Fruit fly (Drosophila melanogaster) whole organism, pupa: Measurements from ENCODE around the gene VhaAC39-2.

Source experiments
- CG10348 ChIP-seq: fragments of 200-800 bp; sonication (Bioruptor generic); IDR thresholded peaks from 2 replicates; pipeline ENCODE4 v1.3.6; 2022; ENCODE audit warnings: missing biosample characterization, missing genetic modification characterization
- CG12605 ChIP-seq: fragments of 200-800 bp; sonication (Bioruptor generic); IDR thresholded peaks from 2 replicates; pipeline ENCODE4 v1.3.6; 2022; ENCODE audit warnings: missing biosample characterization, missing genetic modification characterization
- CG13204 ChIP-seq: fragments of 200-800 bp; sonication (Bioruptor generic); optimal IDR thresholded peaks from 2 replicates; lab custom pipeline; 2018; ENCODE audit warnings: missing biosample characterization, mild to moderate bottlenecking, missing genetic modification characterization, moderate library complexity
- CG14655 ChIP-seq: fragments of 200-800 bp; sonication (Bioruptor generic); optimal IDR thresholded peaks from 3 replicates; lab custom pipeline; 2017; ENCODE audit warnings: mild to moderate bottlenecking, missing biosample characterization, missing genetic modification reagents, missing genetic modification characterization
- CG15710 ChIP-seq: fragments of 200-800 bp; sonication (Bioruptor generic); optimal IDR thresholded peaks from 2 replicates; lab custom pipeline; 2018; ENCODE audit warnings: missing biosample characterization, mild to moderate bottlenecking, missing genetic modification characterization, moderate library complexity
- CG17806 ChIP-seq: fragments of 200-800 bp; sonication (Bioruptor generic); optimal IDR thresholded peaks from 2 replicates; lab custom pipeline; 2018; ENCODE audit warnings: missing biosample characterization, mild to moderate bottlenecking, missing genetic modification characterization, moderate library complexity
- CG32121 ChIP-seq: fragments of 200-800 bp; sonication (Bioruptor generic); IDR thresholded peaks from 2 replicates; pipeline ENCODE4 v1.3.6; 2022; ENCODE audit warnings: missing biosample characterization, missing genetic modification characterization
- CG34367 ChIP-seq: fragments of 200-800 bp; sonication (Bioruptor generic); optimal IDR thresholded peaks from 2 replicates; lab custom pipeline; 2018; ENCODE audit warnings: missing biosample characterization, mild to moderate bottlenecking, missing genetic modification characterization
- CG4496 ChIP-seq: fragments of 200-800 bp; sonication (Bioruptor generic); IDR thresholded peaks from 3 replicates; pipeline ENCODE4 v1.3.6; 2022; ENCODE audit warnings: missing biosample characterization, missing genetic modification characterization
- CG8159 ChIP-seq: fragments of 200-800 bp; sonication (Bioruptor generic); optimal IDR thresholded peaks from 3 replicates; lab custom pipeline; 2018; ENCODE audit warnings: missing biosample characterization, mild to moderate bottlenecking, missing genetic modification characterization, moderate library complexity
- CG8301 ChIP-seq: fragments of 200-800 bp; sonication (Bioruptor generic); optimal IDR thresholded peaks from 2 replicates; lab custom pipeline; 2018; ENCODE audit warnings: missing biosample characterization, mild to moderate bottlenecking, missing genetic modification characterization
- CG9948 ChIP-seq: fragments of 200-800 bp; sonication (Bioruptor generic); optimal IDR thresholded peaks from 2 replicates; lab custom pipeline; 2018; ENCODE audit warnings: missing biosample characterization, mild to moderate bottlenecking, missing genetic modification characterization, moderate library complexity
- D1 ChIP-seq: fragments of 200-800 bp; sonication (Bioruptor generic); optimal IDR thresholded peaks from 2 replicates; lab custom pipeline; 2018; ENCODE audit warnings: missing biosample characterization, mild to moderate bottlenecking, missing genetic modification characterization, moderate library complexity
- EcR ChIP-seq: fragments of 200-800 bp; sonication (Bioruptor generic); optimal IDR thresholded peaks from 3 replicates; lab custom pipeline; 2019; ENCODE audit warnings: missing biosample characterization, missing genetic modification characterization, mild to moderate bottlenecking, moderate library complexity, missing genetic modification reagents
- Ets98B ChIP-seq: fragments of 200-800 bp; sonication (Bioruptor generic); IDR thresholded peaks from 2 replicates; pipeline ENCODE4 v1.3.6; 2022; ENCODE audit warnings: missing biosample characterization, missing genetic modification characterization
- Pif1A ChIP-seq: fragments of 200-800 bp; sonication (Bioruptor generic); optimal IDR thresholded peaks from 3 replicates; lab custom pipeline; 2016; ENCODE audit warnings: missing biosample characterization, missing genetic modification characterization
- Pif1B ChIP-seq: fragments of 200-800 bp; sonication (Bioruptor generic); optimal IDR thresholded peaks from 3 replicates; lab custom pipeline; 2016; ENCODE audit warnings: missing biosample characterization, missing genetic modification characterization
- Snoo ChIP-seq: fragments of 200-800 bp; sonication (Bioruptor generic); optimal IDR thresholded peaks from 3 replicates; lab custom pipeline; 2017; ENCODE audit warnings: missing biosample characterization, mild to moderate bottlenecking, missing genetic modification characterization, inconsistent platforms
- fd96Ca ChIP-seq: fragments of 200-800 bp; sonication (Bioruptor generic); IDR thresholded peaks from 3 replicates; pipeline ENCODE4 v1.3.6; 2022; ENCODE audit warnings: missing biosample characterization, missing genetic modification characterization
- gl ChIP-seq: fragments of 200-800 bp; sonication (Bioruptor generic); optimal IDR thresholded peaks from 2 replicates; lab custom pipeline; 2018; ENCODE audit warnings: missing biosample characterization, mild to moderate bottlenecking, missing genetic modification characterization
- rn ChIP-seq: fragments of 200-800 bp; sonication (Bioruptor generic); IDR thresholded peaks from 2 replicates; pipeline ENCODE4 v1.3.6; 2022; ENCODE audit warnings: missing biosample characterization, missing genetic modification characterization

The VhaAC39-2 gene

DNA sequence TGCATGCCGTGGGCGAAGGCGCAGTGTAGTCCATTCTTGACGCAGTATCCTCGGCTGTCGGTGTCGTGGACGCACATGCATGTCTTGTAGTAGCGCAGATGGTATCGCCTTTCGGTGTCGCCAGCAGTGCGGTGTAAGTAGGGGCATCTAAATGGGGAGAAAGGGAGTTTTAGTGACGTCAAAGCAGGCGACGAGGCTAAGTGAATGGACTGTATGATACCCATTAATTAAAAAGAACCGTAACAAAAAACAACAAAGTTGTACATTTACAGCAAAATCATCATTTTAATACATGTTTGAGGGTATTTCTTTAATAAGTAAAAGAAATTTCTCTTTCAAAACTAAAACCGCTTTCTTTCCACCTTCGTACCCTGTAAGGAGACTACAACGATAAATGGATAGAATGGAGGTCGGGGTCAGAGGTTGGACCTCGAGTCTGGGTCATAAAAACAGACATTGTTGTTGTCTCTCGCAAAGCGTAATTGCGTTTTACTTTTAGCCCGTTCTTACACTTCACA is 2.7 kb downstream of the VhaAC39-2 start:
- TF ChIP-seq CG15710 (tag; lab: Kevin White, UChicago) (no peak), fd96Ca (GFP tag; lab: Robert Waterston, UW) (no peak), CG12605 (GFP tag; lab: Robert Waterston, UW) (no peak), CG34367 (tag; lab: Kevin White, UChicago) (no peak), CG8159 (tag; lab: Kevin White, UChicago) (no peak), CG13204 (GFP tag; lab: Kevin White, UChicago) (no peak)

DNA sequence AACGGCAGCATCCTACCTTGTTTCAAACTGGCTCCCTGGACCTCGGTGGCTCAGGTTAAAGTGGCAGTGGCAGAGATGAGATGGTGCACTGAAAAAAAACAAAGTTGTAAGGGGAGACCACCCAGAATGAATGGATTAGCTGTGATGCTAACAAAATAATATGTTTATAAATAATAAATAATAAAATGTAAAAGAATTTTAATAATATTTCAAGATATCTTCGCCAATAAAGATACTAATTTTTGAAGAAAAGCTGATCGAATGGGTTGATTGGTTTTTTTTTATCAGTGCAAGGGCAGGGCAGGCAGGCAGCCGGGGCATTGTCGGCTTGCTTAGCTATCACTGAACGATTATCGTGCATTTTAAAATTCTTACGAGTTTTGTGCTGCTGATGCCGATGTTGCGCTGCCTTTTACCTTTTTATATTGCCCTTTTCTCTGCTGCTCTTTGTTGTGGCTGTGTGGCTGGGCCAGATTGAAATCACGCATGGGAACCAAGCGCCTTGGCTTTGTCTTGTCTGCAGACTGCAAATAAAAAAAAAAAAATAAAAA is 10.0 kb downstream of the VhaAC39-2 start:
- TF ChIP-seq D1 (tag; lab: Kevin White, UChicago) (peak; percentile 60), CG34367 (tag; lab: Kevin White, UChicago) (peak; percentile 80), CG8159 (tag; lab: Kevin White, UChicago) (peak; percentile 93), CG12605 (GFP tag; lab: Robert Waterston, UW) (peak; percentile 60), Snoo (tag; lab: Kevin White, UChicago) (peak; percentile 86), rn (GFP tag; lab: Robert Waterston, UW) (no peak; the same call in 1 of the 2 replicates), fd96Ca (GFP tag; lab: Robert Waterston, UW) (peak; percentile 27; the same call in 1 of the 3 replicates), Pif1B (GFP tag; lab: Kevin White, UChicago) (peak; percentile 78), CG15710 (tag; lab: Kevin White, UChicago) (peak; percentile 90), Ets98B (GFP tag; lab: Robert Waterston, UW) (peak; percentile 17; the same call in 1 of the 2 replicates), CG4496 (peak; percentile 57), CG8301 (tag; lab: Kevin White, UChicago) (peak; percentile 63), CG32121 (GFP tag; lab: Robert Waterston, UW) (no peak), CG13204 (GFP tag; lab: Kevin White, UChicago) (peak; percentile 70), CG10348 (GFP tag; lab: Robert Waterston, UW) (no peak), EcR (GFP tag; lab: Kevin White, UChicago) (peak; percentile 71), CG9948 (tag; lab: Kevin White, UChicago) (peak; percentile 92), gl (peak; percentile 67), CG17806 (tag; lab: Kevin White, UChicago) (peak; percentile 89), Pif1A (GFP tag; lab: Kevin White, UChicago) (peak; percentile 60), CG14655 (GFP tag; lab: Kevin White, UChicago) (peak; percentile 81)

DNA sequence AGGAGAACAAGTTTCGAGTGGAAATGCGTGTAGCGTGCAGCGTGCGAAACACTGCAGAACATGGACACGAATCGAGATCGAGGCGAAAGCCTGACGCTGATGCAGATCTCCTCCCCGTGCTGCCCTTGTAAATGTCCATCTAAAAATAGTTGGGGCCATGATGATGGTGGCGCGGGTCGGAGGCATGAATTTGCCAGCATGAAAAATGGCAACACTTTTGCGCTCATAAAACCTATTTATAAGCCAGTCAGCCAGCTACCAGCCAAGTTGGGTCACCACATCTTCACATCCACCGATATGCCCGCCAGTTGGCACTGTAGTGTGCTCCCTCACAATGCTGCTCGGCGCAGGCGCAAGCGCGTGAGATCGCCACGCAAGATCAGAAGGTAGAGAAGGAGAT is 10.7 kb downstream of the VhaAC39-2 start:
- TF ChIP-seq CG8301 (tag; lab: Kevin White, UChicago) (peak; percentile 52), CG12605 (GFP tag; lab: Robert Waterston, UW) (no peak; the same call in 1 of the 2 replicates), fd96Ca (GFP tag; lab: Robert Waterston, UW) (peak; percentile 31; the same call in 1 of the 3 replicates), CG34367 (tag; lab: Kevin White, UChicago) (no peak), CG13204 (GFP tag; lab: Kevin White, UChicago) (peak; percentile 46), gl (peak; percentile 31), EcR (GFP tag; lab: Kevin White, UChicago) (peak; percentile 20), CG8159 (tag; lab: Kevin White, UChicago) (peak; percentile 57), D1 (tag; lab: Kevin White, UChicago) (no peak), Pif1B (GFP tag; lab: Kevin White, UChicago) (peak; percentile 35), rn (GFP tag; lab: Robert Waterston, UW) (no peak), Ets98B (GFP tag; lab: Robert Waterston, UW) (no peak), CG32121 (GFP tag; lab: Robert Waterston, UW) (no peak), Snoo (tag; lab: Kevin White, UChicago) (peak; percentile 30), CG9948 (tag; lab: Kevin White, UChicago) (peak; percentile 26), CG15710 (tag; lab: Kevin White, UChicago) (peak; percentile 62), CG17806 (tag; lab: Kevin White, UChicago) (peak; percentile 50), CG10348 (GFP tag; lab: Robert Waterston, UW) (no peak), Pif1A (GFP tag; lab: Kevin White, UChicago) (peak; percentile 14), CG14655 (GFP tag; lab: Kevin White, UChicago) (peak; percentile 54), CG4496 (peak; percentile 46)

- TF ChIP-seq EcR (GFP tag; lab: Kevin White, UChicago) (no peak), CG17806 (tag; lab: Kevin White, UChicago) (peak; percentile 87), Ets98B (GFP tag; lab: Robert Waterston, UW) (no peak), rn (GFP tag; lab: Robert Waterston, UW) (peak; percentile 47; the same call in 1 of the 2 replicates), CG13204 (GFP tag; lab: Kevin White, UChicago) (peak; percentile 19), CG9948 (tag; lab: Kevin White, UChicago) (peak; percentile 82), gl (peak; percentile 70), CG10348 (GFP tag; lab: Robert Waterston, UW) (no peak), fd96Ca (GFP tag; lab: Robert Waterston, UW) (peak; percentile 54; the same call in 2 of the 3 replicates), CG15710 (tag; lab: Kevin White, UChicago) (peak; percentile 82), Pif1A (GFP tag; lab: Kevin White, UChicago) (peak; percentile 45), CG8301 (tag; lab: Kevin White, UChicago) (peak; percentile 37), CG34367 (tag; lab: Kevin White, UChicago) (peak; percentile 76), CG4496 (peak; percentile 49; the same call in 1 of the 3 replicates), Snoo (tag; lab: Kevin White, UChicago) (peak; percentile 68), CG32121 (GFP tag; lab: Robert Waterston, UW) (no peak), Pif1B (GFP tag; lab: Kevin White, UChicago) (peak; percentile 39), CG12605 (GFP tag; lab: Robert Waterston, UW) (no peak), CG14655 (GFP tag; lab: Kevin White, UChicago) (peak; percentile 52), D1 (tag; lab: Kevin White, UChicago) (peak; percentile 27), CG8159 (tag; lab: Kevin White, UChicago) (peak; percentile 80)
Measured at dm6 chr3R:23147625-23148024, 11.5 kb downstream of the VhaAC39-2 start.
